Worm (Caenorhabditis elegans) whole organism, midembryonic: Measurements from ENCODE around the gene B0001.3.

Experiments
- T22C8.4 ChIP-seq: fragments of 200-800 bp; sonication (Bioruptor generic); IDR thresholded peaks from 2 replicates; pipeline ENCODE4 v1.3.6; 2022; ENCODE audit warnings: missing genetic modification characterization, missing compliant biosample characterization
- klf-2 ChIP-seq: fragments of 200-800 bp; sonication (Bioruptor generic); conservative IDR thresholded peaks from 2 replicates; pipeline ENCODE4 v1.3.6; 2022; ENCODE audit warnings: missing genetic modification reagents, missing genetic modification characterization, missing compliant biosample characterization
- ztf-29 ChIP-seq: fragments of 200-800 bp; sonication (Bioruptor generic); IDR thresholded peaks from 2 replicates; pipeline ENCODE4 v1.3.6; 2022; ENCODE audit warnings: missing genetic modification reagents, missing genetic modification characterization, missing compliant biosample characterization

ce11 chrIV:12193338-12193737, 47.8 kb upstream of the B0001.3 start:
- TF ChIP-seq klf-2 (no peak), T22C8.4 (GFP tag; lab: Robert Waterston, UW) (no peak), ztf-29 (GFP tag; lab: Robert Waterston, UW) (no peak)
